Worm (Caenorhabditis elegans) whole organism, young adult: ENCODE measurements around the gene rpac-19.

Source experiments
- F10E7.11 ChIP-seq: sonication (generic microtip); optimal IDR thresholded peaks from 2 replicates; lab custom pipeline; 2017; ENCODE audit warnings: mild to moderate bottlenecking, missing genetic modification characterization, moderate library complexity, missing compliant biosample characterization
- K12H6.12 ChIP-seq: fragments of 200-800 bp; sonication (Bioruptor generic); optimal IDR thresholded peaks from 2 replicates; lab custom pipeline; 2018; ENCODE audit warnings: mild to moderate bottlenecking, missing genetic modification characterization, missing compliant biosample characterization
- Y79H2A.3 ChIP-seq: fragments of 200-800 bp; sonication (Bioruptor generic); conservative IDR thresholded peaks from 2 replicates; pipeline ENCODE4 v1.3.6; 2022; ENCODE audit warnings: missing genetic modification reagents, missing genetic modification characterization, missing compliant biosample characterization
- aptf-3 ChIP-seq: fragments of 200-800 bp; sonication (Bioruptor generic); IDR thresholded peaks from 2 replicates; pipeline ENCODE4 v1.3.6; 2022; ENCODE audit warnings: missing genetic modification characterization, missing compliant biosample characterization
- hlh-26 ChIP-seq: fragments of 200-800 bp; sonication (Bioruptor generic); conservative IDR thresholded peaks from 2 replicates; pipeline ENCODE4 v1.3.6; 2022; ENCODE audit warnings: missing genetic modification reagents, missing genetic modification characterization, missing compliant biosample characterization
- hrde-1 ChIP-seq: sonication (generic microtip); optimal IDR thresholded peaks from 2 replicates; lab custom pipeline; 2016; ENCODE audit warnings: missing genetic modification characterization, mild to moderate bottlenecking, missing compliant biosample characterization, moderate library complexity, missing genotype, missing genetic modification reagents, borderline replicate concordance
- nfya-1 ChIP-seq: sonication (generic microtip); optimal IDR thresholded peaks from 2 replicates; lab custom pipeline; 2017; ENCODE audit warnings: antibody characterized with exemption, missing compliant biosample characterization, missing genetic modification characterization, borderline replicate concordance; ENCODE audit not compliant: insufficient read depth
- pha-4 ChIP-seq: fragments of 150-350 bp; sonication (generic microtip); optimal IDR thresholded peaks from 2 replicates; lab custom pipeline; 2014; ENCODE audit warnings: missing biosample characterization, missing genetic modification reagents, missing genetic modification characterization
- snpc-1.3 ChIP-seq: sonication (generic microtip); optimal IDR thresholded peaks from 2 replicates; lab custom pipeline; 2017; ENCODE audit warnings: missing genetic modification characterization, mild to moderate bottlenecking, missing compliant biosample characterization, antibody characterized with exemption, moderate library complexity, missing genotype, missing genetic modification reagents; ENCODE audit not compliant: insufficient read depth
- unc-130 ChIP-seq: sonication (generic microtip); optimal IDR thresholded peaks from 2 replicates; lab custom pipeline; 2016; ENCODE audit warnings: missing genetic modification reagents, missing genetic modification characterization, missing compliant biosample characterization
- unc-62 ChIP-seq: fragments of 150-350 bp; optimal IDR thresholded peaks from 2 replicates; lab custom pipeline; 2014; ENCODE audit warnings: missing biosample characterization, missing genetic modification reagents, missing genetic modification characterization

DNA sequence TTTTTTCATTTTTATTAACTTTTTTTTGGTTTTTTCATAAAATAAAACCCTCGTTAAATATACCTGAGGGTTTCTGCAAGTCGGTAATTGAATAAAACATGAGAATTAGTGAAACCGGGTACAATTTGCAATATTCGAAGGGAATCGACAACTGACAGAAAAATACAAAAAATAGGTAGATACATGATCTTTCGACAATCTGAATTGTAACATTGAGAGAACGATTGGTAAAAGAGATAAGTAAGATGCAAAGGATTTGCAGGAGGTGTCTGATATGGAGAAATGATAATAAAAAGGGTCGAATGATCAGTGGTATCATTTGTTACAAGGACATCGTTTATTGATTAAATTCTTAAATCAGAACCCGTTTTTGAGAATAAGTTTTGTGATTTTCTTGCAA lies 49.1 kb upstream of the rpac-19 start, which contains the start of gene ugt-60:
- TF ChIP-seq snpc-1.3 (tag; lab: Kevin White, UChicago) (no peak), F10E7.11 (tag; lab: Kevin White, UChicago) (no peak), nfya-1 (no peak), unc-130 (GFP tag; lab: Kevin White, UChicago) (no peak), unc-62 (no peak), hlh-26 (no peak), hrde-1 (no peak), K12H6.12 (tag; lab: Kevin White, UChicago) (no peak), Y79H2A.3 (GFP tag; lab: Robert Waterston, UW) (no peak), aptf-3 (GFP tag; lab: Robert Waterston, UW) (no peak), pha-4 (tag; lab: Kevin White, UChicago) (no peak)
